Worm (Caenorhabditis elegans) whole organism, late embryonic: ENCODE data around the gene srx-48.

Experiments
- C38D4.7 ChIP-seq: fragments of 200-800 bp; sonication (Bioruptor generic); optimal IDR thresholded peaks from 2 replicates; lab custom pipeline; 2018; ENCODE audit warnings: mild to moderate bottlenecking, missing genetic modification characterization, moderate library complexity, missing compliant biosample characterization
- K02D7.2 ChIP-seq: sonication (generic microtip); optimal IDR thresholded peaks from 2 replicates; lab custom pipeline; 2017; ENCODE audit warnings: mild to moderate bottlenecking, missing genetic modification characterization, missing compliant biosample characterization
- K09A11.1 ChIP-seq: sonication (generic microtip); optimal IDR thresholded peaks from 2 replicates; lab custom pipeline; 2017; ENCODE audit warnings: antibody characterized with exemption, mild to moderate bottlenecking, missing genetic modification characterization, missing compliant biosample characterization; ENCODE audit not compliant: insufficient read depth
- T23F11.4 ChIP-seq: fragments of 200-800 bp; sonication (Bioruptor generic); optimal IDR thresholded peaks from 2 replicates; lab custom pipeline; 2018; ENCODE audit warnings: mild to moderate bottlenecking, missing genetic modification characterization, missing compliant biosample characterization
- ahr-1 ChIP-seq: sonication (generic microtip); optimal IDR thresholded peaks from 2 replicates; lab custom pipeline; 2016; ENCODE audit warnings: missing genetic modification characterization, missing compliant biosample characterization
- ama-1 ChIP-seq: fragments of 150-350 bp; optimal IDR thresholded peaks from 2 replicates; lab custom pipeline; 2014
- ceh-18 ChIP-seq: sonication (generic microtip); optimal IDR thresholded peaks from 2 replicates; lab custom pipeline; 2016; ENCODE audit warnings: missing genetic modification characterization, missing compliant biosample characterization
- ceh-19 ChIP-seq: fragments of 200-800 bp; sonication (Bioruptor generic); optimal IDR thresholded peaks from 2 replicates; lab custom pipeline; 2018; ENCODE audit warnings: mild to moderate bottlenecking, missing genetic modification characterization, missing compliant biosample characterization
- ceh-2 ChIP-seq: sonication (generic microtip); optimal IDR thresholded peaks from 2 replicates; lab custom pipeline; 2016; ENCODE audit warnings: missing genotype, missing genetic modification characterization, missing compliant biosample characterization
- ceh-22 ChIP-seq: sonication (generic microtip); optimal IDR thresholded peaks from 2 replicates; lab custom pipeline; 2017; ENCODE audit warnings: missing biosample characterization, missing genetic modification characterization
- ceh-30 ChIP-seq: fragments of 150-350 bp; optimal IDR thresholded peaks from 2 replicates; lab custom pipeline; 2014; ENCODE audit warnings: missing biosample characterization, missing genetic modification characterization
- ceh-45 ChIP-seq: fragments of 200-800 bp; sonication (Bioruptor generic); IDR thresholded peaks from 2 replicates; pipeline ENCODE4 v1.3.6; 2022; ENCODE audit warnings: missing genetic modification reagents, missing genetic modification characterization, missing compliant biosample characterization
- ceh-48 ChIP-seq: sonication (generic microtip); optimal IDR thresholded peaks from 2 replicates; lab custom pipeline; 2016; ENCODE audit warnings: missing genetic modification characterization, inconsistent platforms, missing compliant biosample characterization
- ceh-6 ChIP-seq: fragments of 200-800 bp; sonication (Bioruptor generic); optimal IDR thresholded peaks from 2 replicates; lab custom pipeline; 2018; ENCODE audit warnings: mild to moderate bottlenecking, missing genetic modification characterization, missing compliant biosample characterization
- ceh-9 ChIP-seq: sonication (generic microtip); optimal IDR thresholded peaks from 2 replicates; lab custom pipeline; 2016; ENCODE audit warnings: mild to moderate bottlenecking, missing genetic modification characterization, inconsistent platforms, missing compliant biosample characterization
- dmd-4 ChIP-seq: sonication (generic microtip); optimal IDR thresholded peaks from 2 replicates; lab custom pipeline; 2016; ENCODE audit warnings: borderline replicate concordance, missing genetic modification characterization, missing compliant biosample characterization
- elt-2 ChIP-seq: sonication (generic microtip); optimal IDR thresholded peaks from 2 replicates; lab custom pipeline; 2016; ENCODE audit warnings: missing genetic modification reagents, missing genetic modification characterization, missing compliant biosample characterization
- eyg-1 ChIP-seq: sonication (generic microtip); optimal IDR thresholded peaks from 2 replicates; lab custom pipeline; 2016; ENCODE audit warnings: missing genotype, missing genetic modification characterization, missing compliant biosample characterization
- gmeb-2 ChIP-seq: sonication (generic microtip); optimal IDR thresholded peaks from 2 replicates; lab custom pipeline; 2016; ENCODE audit warnings: missing genetic modification characterization, inconsistent platforms, missing compliant biosample characterization
- hlh-15 ChIP-seq: sonication (generic microtip); optimal IDR thresholded peaks from 2 replicates; lab custom pipeline; 2016; ENCODE audit warnings: missing genetic modification characterization, missing compliant biosample characterization
- lim-6 ChIP-seq: sonication (generic microtip); optimal IDR thresholded peaks from 2 replicates; lab custom pipeline; 2016; ENCODE audit warnings: missing genetic modification characterization, missing compliant biosample characterization
- lin-11 ChIP-seq: fragments of 200-800 bp; sonication (Bioruptor generic); optimal IDR thresholded peaks from 2 replicates; lab custom pipeline; 2018; ENCODE audit warnings: mild to moderate bottlenecking, missing genetic modification characterization, missing compliant biosample characterization
- madf-2 ChIP-seq: sonication (generic microtip); optimal IDR thresholded peaks from 2 replicates; lab custom pipeline; 2017; ENCODE audit warnings: missing genetic modification characterization, missing compliant biosample characterization
- mec-3 ChIP-seq: sonication (generic microtip); optimal IDR thresholded peaks from 2 replicates; lab custom pipeline; 2016; ENCODE audit warnings: borderline replicate concordance, missing genetic modification characterization, missing compliant biosample characterization
- npax-4 ChIP-seq: sonication (generic microtip); optimal IDR thresholded peaks from 2 replicates; lab custom pipeline; 2016; ENCODE audit warnings: missing genetic modification characterization, missing compliant biosample characterization
- pax-1 ChIP-seq: fragments of 150-350 bp; optimal IDR thresholded peaks from 2 replicates; lab custom pipeline; 2014; ENCODE audit warnings: missing biosample characterization, missing genetic modification characterization
- pha-2 ChIP-seq: sonication (generic microtip); optimal IDR thresholded peaks from 2 replicates; lab custom pipeline; 2017; ENCODE audit warnings: mild to moderate bottlenecking, missing genetic modification characterization, missing compliant biosample characterization
- pros-1 ChIP-seq: fragments of 150-350 bp; optimal IDR thresholded peaks from 2 replicates; lab custom pipeline; 2014; ENCODE audit warnings: missing biosample characterization, missing genetic modification reagents, missing genetic modification characterization
- ref-2 ChIP-seq: sonication (generic microtip); optimal IDR thresholded peaks from 2 replicates; lab custom pipeline; 2016; ENCODE audit warnings: missing genetic modification characterization, missing compliant biosample characterization
- sox-2 ChIP-seq: fragments of 200-800 bp; sonication (Bioruptor generic); IDR thresholded peaks from 2 replicates; pipeline ENCODE4 v1.3.6; 2022; ENCODE audit warnings: missing genetic modification reagents, missing genetic modification characterization, missing compliant biosample characterization
- tbx-7 ChIP-seq: sonication (generic microtip); optimal IDR thresholded peaks from 2 replicates; lab custom pipeline; 2016; ENCODE audit warnings: missing genotype, missing genetic modification characterization, missing compliant biosample characterization
- ttx-3 ChIP-seq: sonication (generic microtip); optimal IDR thresholded peaks from 2 replicates; lab custom pipeline; 2016; ENCODE audit warnings: missing genetic modification reagents, missing genetic modification characterization, missing compliant biosample characterization
- unc-3 ChIP-seq, 2 experiments: fragments of 200-800 bp in 1 of 2; sonication (Bioruptor generic) in 1 of 2; sonication (generic microtip) in 1 of 2; conservative IDR thresholded peaks in 1 of 2; optimal IDR thresholded peaks in 1 of 2; 2 replicates each; pipeline versions ENCODE4 v1.3.6 to Lab custom; 2016 to 2022; ENCODE audit warnings: missing compliant biosample characterization in 2 of 2, missing genetic modification characterization in 2 of 2, missing genetic modification reagents in 1 of 2
- unc-42 ChIP-seq: sonication (generic microtip); optimal IDR thresholded peaks from 2 replicates; lab custom pipeline; 2016; ENCODE audit warnings: missing genotype, missing genetic modification characterization, missing compliant biosample characterization
- unc-55 ChIP-seq: sonication (generic microtip); optimal IDR thresholded peaks from 2 replicates; lab custom pipeline; 2017; ENCODE audit warnings: missing biosample characterization, missing genetic modification reagents, missing genetic modification characterization
- zip-5 ChIP-seq: sonication (generic microtip); optimal IDR thresholded peaks from 2 replicates; lab custom pipeline; 2016; ENCODE audit warnings: missing genetic modification characterization, missing compliant biosample characterization
- ztf-16 ChIP-seq: sonication (generic microtip); optimal IDR thresholded peaks from 2 replicates; lab custom pipeline; 2017; ENCODE audit warnings: missing genetic modification characterization, missing compliant biosample characterization

Gene srx-48

ce11 chrV:15303625-15304024, at the start of gene srx-48:
TSS of gene srx-48 (minus strand) at chrV:15303725.
- no peak for TF ChIP-seq ztf-16 (tag; lab: Kevin White, UChicago)
- no peak for TF ChIP-seq lim-6
- TF ChIP-seq madf-2 (tag; lab: Kevin White, UChicago), result no peak
- TF ChIP-seq ceh-45 (GFP tag; lab: Robert Waterston, UW), result no peak
- TF ChIP-seq ceh-18 (tag; lab: Kevin White, UChicago), result no peak

ce11 chrV:15352376-15352775, 48.9 kb upstream of the srx-48 start, which contains the start of gene srx-58:
TSS of gene srx-58 (plus strand) at chrV:15352676.
- TF ChIP-seq ttx-3 (tag; lab: Kevin White, UChicago) (no peak), elt-2 (tag; lab: Kevin White, UChicago) (no peak), gmeb-2 (no peak), ceh-2 (tag; lab: Kevin White, UChicago) (no peak), unc-55 (GFP tag; lab: Kevin White, UChicago) (no peak), eyg-1 (tag; lab: Kevin White, UChicago) (no peak), npax-4 (tag; lab: Kevin White, UChicago) (no peak), C38D4.7 (GFP tag; lab: Kevin White, UChicago) (no peak), unc-42 (tag; lab: Kevin White, UChicago) (no peak), pros-1 (no peak), ceh-22 (tag; lab: Kevin White, UChicago) (no peak), ceh-19 (GFP tag; lab: Kevin White, UChicago) (no peak), pha-2 (tag; lab: Kevin White, UChicago) (no peak), ama-1 (lab: Kevin White, UChicago) (no peak), K02D7.2 (tag; lab: Kevin White, UChicago) (no peak), ceh-48 (no peak), ceh-30 (tag; lab: Kevin White, UChicago) (no peak), mec-3 (no peak)

ce11 chrV:15350615-15351014, 47.1 kb upstream of the srx-48 start, which contains the start of gene clec-231:
TSS of gene clec-231 (minus strand) at chrV:15350715.
- TF ChIP-seq T23F11.4 (GFP tag; lab: Kevin White, UChicago) (no peak), sox-2 (GFP tag; lab: Robert Waterston, UW) (no peak), zip-5 (tag; lab: Kevin White, UChicago) (no peak), tbx-7 (no peak), lin-11 (no peak), dmd-4 (no peak), ceh-30 (tag; lab: Kevin White, UChicago) (no peak), ceh-6 (GFP tag; lab: Kevin White, UChicago) (no peak), ttx-3 (tag; lab: Kevin White, UChicago) (no peak), unc-3 (GFP tag; conservative IDR thresholded peaks at IDR 0.05; lab: Robert Waterston, UW) (no peak), unc-3 (tag; optimal IDR thresholded peaks at IDR 0.05; lab: Kevin White, UChicago) (no peak), hlh-15 (tag; lab: Kevin White, UChicago) (no peak), ahr-1 (no peak), ceh-2 (tag; lab: Kevin White, UChicago) (no peak)

- no peak for TF ChIP-seq npax-4 (tag; lab: Kevin White, UChicago)
- no peak for TF ChIP-seq ztf-16 (tag; lab: Kevin White, UChicago)
- TF ChIP-seq, all 69 proteins: peak for 0
Measured at ce11 chrV:15349044-15349443, 45.5 kb upstream of the srx-48 start, which contains the start of gene clec-230. TSS of gene clec-230 (minus strand) at chrV:15349144.

ce11 chrV:15347292-15347691, 43.8 kb upstream of the srx-48 start, which contains the start of gene C29F3.3:
TSS of gene C29F3.3 (minus strand) at chrV:15347392.
- TF ChIP-seq ceh-9 (tag; lab: Kevin White, UChicago) (no peak), pax-1 (tag; lab: Kevin White, UChicago) (no peak), K09A11.1 (tag; lab: Kevin White, UChicago) (no peak), ceh-30 (tag; lab: Kevin White, UChicago) (no peak), mec-3 (no peak), ceh-19 (GFP tag; lab: Kevin White, UChicago) (no peak), gmeb-2 (no peak), ref-2 (tag; lab: Kevin White, UChicago) (no peak)
- TF ChIP-seq, all 69 proteins: peak for 0
